Fruit fly (Drosophila melanogaster) whole organism, embryonic: ENCODE data around the gene CG34347.

Experiments used
- Awh ChIP-seq: fragments of 200-800 bp; sonication (Bioruptor generic); IDR thresholded peaks from 2 replicates; pipeline ENCODE4, ENCODE4 v1.3.6; 2022; ENCODE audit warnings: missing biosample characterization, missing genetic modification characterization
- B-H2 ChIP-seq: fragments of 200-800 bp; sonication (Bioruptor generic); optimal IDR thresholded peaks from 2 replicates; lab custom pipeline; 2018; ENCODE audit warnings: missing biosample characterization, mild to moderate bottlenecking, missing genetic modification characterization
- Bdp1 ChIP-seq: fragments of 200-800 bp; sonication (Bioruptor generic); optimal IDR thresholded peaks from 3 replicates; lab custom pipeline; 2016; ENCODE audit warnings: missing biosample characterization, missing genetic modification characterization
- Blimp-1 ChIP-seq: fragments of 200-800 bp; sonication (Bioruptor generic); optimal IDR thresholded peaks from 3 replicates; lab custom pipeline; 2018; ENCODE audit warnings: missing biosample characterization, missing genetic modification characterization, mild to moderate bottlenecking, moderate library complexity, missing genetic modification reagents
- CG1024 ChIP-seq: fragments of 200-800 bp; sonication (Bioruptor generic); IDR thresholded peaks from 2 replicates; pipeline ENCODE4 v1.3.6; 2022; ENCODE audit warnings: missing biosample characterization, missing genetic modification characterization
- CG13424 ChIP-seq: fragments of 200-800 bp; sonication (Bioruptor generic); optimal IDR thresholded peaks from 2 replicates; lab custom pipeline; 2019; ENCODE audit warnings: missing biosample characterization, mild to moderate bottlenecking, missing genetic modification characterization, moderate library complexity
- CG14050 ChIP-seq: fragments of 200-800 bp; sonication (Bioruptor generic); IDR thresholded peaks from 3 replicates; pipeline ENCODE4 v1.3.6; 2022; ENCODE audit warnings: missing biosample characterization, missing genetic modification characterization
- CG17912 ChIP-seq: fragments of 200-800 bp; sonication (Bioruptor generic); optimal IDR thresholded peaks from 2 replicates; lab custom pipeline; 2018; ENCODE audit warnings: missing biosample characterization, mild to moderate bottlenecking, missing genetic modification characterization
- CG30020 ChIP-seq: fragments of 200-800 bp; optimal IDR thresholded peaks from 2 replicates; lab custom pipeline; 2019; ENCODE audit warnings: missing biosample characterization, mild to moderate bottlenecking, missing genetic modification characterization, moderate library complexity
- CG32772 ChIP-seq: fragments of 200-800 bp; sonication (Bioruptor generic); IDR thresholded peaks from 2 replicates; pipeline ENCODE4 v1.3.6; 2022; ENCODE audit warnings: missing biosample characterization, missing genetic modification characterization
- CG34376 ChIP-seq: fragments of 200-800 bp; sonication (Bioruptor generic); optimal IDR thresholded peaks from 2 replicates; lab custom pipeline; 2018; ENCODE audit warnings: missing biosample characterization, mild to moderate bottlenecking, missing genetic modification characterization
- CG4360 ChIP-seq: fragments of 200-800 bp; sonication (Bioruptor generic); IDR thresholded peaks from 2 replicates; pipeline ENCODE4 v1.3.6; 2022; ENCODE audit warnings: missing biosample characterization, missing genetic modification characterization
- CG6765 ChIP-seq: fragments of 200-800 bp; sonication (Bioruptor generic); optimal IDR thresholded peaks from 3 replicates; lab custom pipeline; 2017; ENCODE audit warnings: missing biosample characterization, mild to moderate bottlenecking, missing genetic modification characterization
- CG7556 ChIP-seq: fragments of 200-800 bp; sonication (Bioruptor generic); optimal IDR thresholded peaks from 2 replicates; lab custom pipeline; 2017; ENCODE audit warnings: missing biosample characterization, mild to moderate bottlenecking, missing genetic modification characterization
- CG7928 ChIP-seq: fragments of 200-800 bp; sonication (Bioruptor generic); optimal IDR thresholded peaks from 2 replicates; lab custom pipeline; 2017; ENCODE audit warnings: missing biosample characterization, mild to moderate bottlenecking, missing genetic modification characterization
- CG7987 ChIP-seq: fragments of 200-800 bp; sonication (Bioruptor generic); optimal IDR thresholded peaks from 2 replicates; lab custom pipeline; 2018; ENCODE audit warnings: missing biosample characterization, mild to moderate bottlenecking, missing genetic modification characterization, moderate library complexity
- CG9797 ChIP-seq: fragments of 200-800 bp; sonication (Bioruptor generic); optimal IDR thresholded peaks from 3 replicates; lab custom pipeline; 2018; ENCODE audit warnings: missing biosample characterization, mild to moderate bottlenecking, missing genetic modification characterization
- Ets65A ChIP-seq: fragments of 200-800 bp; sonication (Bioruptor generic); peaks from one replicate; lab custom pipeline; 2016; ENCODE audit warnings: missing biosample characterization, missing genetic modification characterization
- H2.0 ChIP-seq: fragments of 200-800 bp; sonication (Bioruptor generic); IDR thresholded peaks from 2 replicates; pipeline ENCODE4 v1.3.6; 2022; ENCODE audit warnings: missing biosample characterization, missing genetic modification characterization
- HmgD ChIP-seq: fragments of 200-800 bp; sonication (Bioruptor generic); optimal IDR thresholded peaks from 3 replicates; lab custom pipeline; 2016; ENCODE audit warnings: missing biosample characterization, missing genetic modification characterization
- Neu2 ChIP-seq: fragments of 200-800 bp; sonication (Bioruptor generic); optimal IDR thresholded peaks from 3 replicates; lab custom pipeline; 2016; ENCODE audit warnings: missing biosample characterization, missing genetic modification characterization, borderline replicate concordance
- Poxn ChIP-seq: fragments of 200-800 bp; sonication (Bioruptor generic); IDR thresholded peaks from 2 replicates; pipeline ENCODE4 v1.3.6; 2022; ENCODE audit warnings: missing biosample characterization, missing genetic modification characterization
- Side ChIP-seq: fragments of 200-800 bp; sonication (Bioruptor generic); optimal IDR thresholded peaks from 2 replicates; lab custom pipeline; 2016; ENCODE audit warnings: missing biosample characterization, missing genetic modification characterization
- Stat92E ChIP-seq, 3 experiments: fragments of >200 bp in 2 of 3; fragments of 200-800 bp in 1 of 3; sonication (Bioruptor generic) in 1 of 3; optimal IDR thresholded peaks; 2 replicates each; lab custom pipeline; 2017 to 2019; ENCODE audit warnings: missing biosample characterization in 3 of 3, missing genetic modification characterization in 3 of 3, mild to moderate bottlenecking in 1 of 3, moderate library complexity in 1 of 3
- Trl ChIP-seq, 3 experiments: fragments of >200 bp in 2 of 3; fragments of 200-800 bp in 1 of 3; sonication (Bioruptor generic) in 1 of 3; optimal IDR thresholded peaks; 2 replicates in 1 of 3; 3 replicates in 2 of 3; lab custom pipeline; 2016 to 2017; ENCODE audit warnings: missing biosample characterization in 1 of 3, missing genetic modification characterization in 1 of 3
- caup ChIP-seq: fragments of 200-800 bp; sonication (Bioruptor generic); optimal IDR thresholded peaks from 3 replicates; lab custom pipeline; 2017; ENCODE audit warnings: missing biosample characterization, mild to moderate bottlenecking, missing genetic modification characterization, moderate library complexity; ENCODE audit not compliant: severe bottlenecking
- chinmo ChIP-seq: fragments of 200-800 bp; sonication (Bioruptor generic); IDR thresholded peaks from 4 replicates; pipeline ENCODE4 v1.3.6; 2022; ENCODE audit warnings: missing biosample characterization, missing genetic modification characterization; ENCODE audit not compliant: partially characterized antibody
- eve ChIP-seq, 2 experiments: fragments of >200 bp; optimal IDR thresholded peaks; 2 replicates each; lab custom pipeline; 2017; ENCODE audit warnings: missing biosample characterization in 2 of 2, missing genetic modification characterization in 2 of 2
- eyg ChIP-seq: fragments of 200-800 bp; sonication (Bioruptor generic); optimal IDR thresholded peaks from 3 replicates; lab custom pipeline; 2016; ENCODE audit warnings: missing biosample characterization, missing genetic modification characterization
- fu2 ChIP-seq: fragments of 200-800 bp; sonication (Bioruptor generic); optimal IDR thresholded peaks from 2 replicates; lab custom pipeline; 2016; ENCODE audit warnings: missing biosample characterization, missing genetic modification characterization
- ham ChIP-seq: fragments of 200-800 bp; sonication (Bioruptor generic); IDR thresholded peaks from 2 replicates; pipeline ENCODE4 v1.3.6; 2022; ENCODE audit warnings: missing biosample characterization, missing genetic modification characterization
- ind ChIP-seq: fragments of 200-800 bp; sonication (Bioruptor generic); optimal IDR thresholded peaks from 3 replicates; lab custom pipeline; 2016; ENCODE audit warnings: missing biosample characterization, missing genetic modification characterization
- klu ChIP-seq: fragments of 200-800 bp; sonication (Bioruptor generic); IDR thresholded peaks from 2 replicates; pipeline ENCODE4 v1.3.6; 2022; ENCODE audit warnings: missing biosample characterization, missing genetic modification characterization
- lbe ChIP-seq: fragments of 200-800 bp; sonication (Bioruptor generic); optimal IDR thresholded peaks from 2 replicates; lab custom pipeline; 2016; ENCODE audit warnings: missing biosample characterization, mild to moderate bottlenecking, missing genetic modification characterization
- lov ChIP-seq, 2 experiments: fragments of 200-800 bp in 1 of 2; fragments of >200 bp in 1 of 2; sonication (Bioruptor generic) in 1 of 2; IDR thresholded peaks in 1 of 2; optimal IDR thresholded peaks in 1 of 2; 2 replicates in 1 of 2; 3 replicates in 1 of 2; pipeline versions ENCODE4 v1.3.6 to Lab custom; 2017 to 2022; ENCODE audit warnings: missing biosample characterization in 1 of 2, missing genetic modification characterization in 1 of 2
- otp ChIP-seq: fragments of 200-800 bp; sonication (Bioruptor generic); IDR thresholded peaks from 3 replicates; pipeline ENCODE4, ENCODE4 v1.3.6; 2022; ENCODE audit warnings: missing biosample characterization, missing genetic modification characterization
- prd ChIP-seq, 3 experiments: fragments of >200 bp in 2 of 3; fragments of 200-800 bp in 1 of 3; sonication (Bioruptor generic) in 1 of 3; optimal IDR thresholded peaks in 2 of 3; IDR thresholded peaks in 1 of 3; 2 replicates in 2 of 3; 3 replicates in 1 of 3; pipeline versions ENCODE4 v1.3.6 to Lab custom; 2017 to 2022; ENCODE audit warnings: missing biosample characterization in 1 of 3, missing genetic modification characterization in 1 of 3
- psq ChIP-seq: fragments of 200-800 bp; sonication (Bioruptor generic); optimal IDR thresholded peaks from 2 replicates; lab custom pipeline; 2017; ENCODE audit warnings: missing biosample characterization, missing genetic modification characterization
- sd ChIP-seq: fragments of 200-800 bp; sonication (Bioruptor generic); optimal IDR thresholded peaks from 3 replicates; lab custom pipeline; 2018; ENCODE audit warnings: missing biosample characterization, mild to moderate bottlenecking, missing genetic modification characterization, moderate library complexity
- sima ChIP-seq: fragments of 200-800 bp; sonication (Bioruptor generic); optimal IDR thresholded peaks from 2 replicates; lab custom pipeline; 2016; ENCODE audit warnings: missing biosample characterization, missing genetic modification characterization
- slou ChIP-seq: fragments of 200-800 bp; sonication (Bioruptor generic); optimal IDR thresholded peaks from 3 replicates; lab custom pipeline; 2016; ENCODE audit warnings: missing biosample characterization, missing genetic modification characterization
- usp ChIP-seq: fragments of >200 bp; optimal IDR thresholded peaks from 2 replicates; lab custom pipeline; 2017; ENCODE audit warnings: missing biosample characterization, missing genetic modification characterization
- zf30C ChIP-seq: fragments of 200-800 bp; sonication (Bioruptor generic); optimal IDR thresholded peaks from 3 replicates; lab custom pipeline; 2018; ENCODE audit warnings: missing biosample characterization, mild to moderate bottlenecking, missing genetic modification characterization

Gene CG34347

dm6 chr3R:31404499-31405276 lies 93.7 kb downstream of the CG34347 start, which contains the start of gene Gprk2 (continued):
- no peak for TF ChIP-seq usp (GFP tag; lab: Kevin White, UChicago)
- peak; percentile 99 for TF ChIP-seq CG1024 (GFP tag; lab: Robert Waterston, UW)
- TF ChIP-seq Awh (GFP tag; lab: Robert Waterston, UW), result peak; percentile 100
- peak; percentile 99 for TF ChIP-seq CG6765 (GFP tag; lab: Kevin White, UChicago)
- TF ChIP-seq sima, result peak; percentile 99
- peak; percentile 89 for TF ChIP-seq CG7928 (GFP tag; lab: Kevin White, UChicago)
- TF ChIP-seq eyg (GFP tag; lab: Kevin White, UChicago), result peak; percentile 100
- TF ChIP-seq zf30C (GFP tag; lab: Kevin White, UChicago), result no peak
- peak; percentile 98 for TF ChIP-seq sd (tag; lab: Kevin White, UChicago)
- TF ChIP-seq slou, result peak; percentile 99
- TF ChIP-seq Blimp-1 (GFP tag; lab: Kevin White, UChicago), result peak; percentile 99
- TF ChIP-seq prd (optimal IDR thresholded peaks at IDR 0.05; lab: Kevin White, UChicago), result no peak
- TF ChIP-seq prd (GFP tag; IDR thresholded peaks at IDR 0.05; lab: Robert Waterston, UW), result peak; percentile 100
- peak; percentile 100 for TF ChIP-seq CG32772
- TF ChIP-seq CG34376 (GFP tag; lab: Kevin White, UChicago), result peak; percentile 98
- TF ChIP-seq B-H2, result peak; percentile 88
- peak; percentile 100 for TF ChIP-seq otp (GFP tag; lab: Robert Waterston, UW)
- peak; percentile 99 for TF ChIP-seq CG7987
- peak; percentile 97 for TF ChIP-seq Bdp1 (GFP tag; lab: Kevin White, UChicago)
- TF ChIP-seq ind, result peak; percentile 100
- TF ChIP-seq Side, result peak; percentile 100
- no peak for TF ChIP-seq lov (optimal IDR thresholded peaks at IDR 0.05; lab: Kevin White, UChicago)
- TF ChIP-seq lov (GFP tag; IDR thresholded peaks at IDR 0.05; lab: Robert Waterston, UW), result peak; percentile 100
- peak; percentile 97 for TF ChIP-seq psq (GFP tag; lab: Kevin White, UChicago)
- TF ChIP-seq ham (GFP tag; lab: Robert Waterston, UW), result peak; percentile 99
- peak; percentile 100 for TF ChIP-seq Ets65A (GFP tag; lab: Kevin White, UChicago)
- peak; percentile 99 for TF ChIP-seq klu (GFP tag; lab: Robert Waterston, UW)
- TF ChIP-seq CG9797 (GFP tag; lab: Kevin White, UChicago), result peak; percentile 68
- peak; percentile 91 for TF ChIP-seq CG17912 (GFP tag; lab: Kevin White, UChicago)
- peak in 1 of 3 experiments; percentile 98 for TF ChIP-seq Stat92E (GFP tag; optimal IDR thresholded peaks at IDR 0.05; lab: Kevin White, UChicago)
- peak; percentile 100 for TF ChIP-seq CG13424 (tag; lab: Kevin White, UChicago)
- TF ChIP-seq Neu2 (GFP tag; lab: Kevin White, UChicago), result peak; percentile 98
- TF ChIP-seq CG4360, result peak; percentile 96
- no peak for TF ChIP-seq eve (GFP tag; optimal IDR thresholded peaks at IDR 0.05; lab: Kevin White, UChicago)
- no peak for TF ChIP-seq Trl (optimal IDR thresholded peaks at IDR 0.05; lab: Kevin White, UChicago)
- TF ChIP-seq Trl (GFP tag; optimal IDR thresholded peaks at IDR 0.05; lab: Kevin White, UChicago), result peak; percentile 100
- peak; percentile 90 for TF ChIP-seq CG30020 (tag; lab: Kevin White, UChicago)
- peak; percentile 100 for TF ChIP-seq HmgD (GFP tag; lab: Kevin White, UChicago)
- TF ChIP-seq caup (GFP tag; lab: Kevin White, UChicago), result peak; percentile 100
- TF ChIP-seq chinmo (GFP tag; lab: Robert Waterston, UW), result no peak
- peak; percentile 99 for TF ChIP-seq Poxn (GFP tag; lab: Robert Waterston, UW)
- TF ChIP-seq H2.0 (GFP tag; lab: Robert Waterston, UW), result peak; percentile 100
- TF ChIP-seq CG14050, result peak; percentile 100
- peak; percentile 100 for TF ChIP-seq fu2 (GFP tag; lab: Kevin White, UChicago)
- peak; percentile 100 for TF ChIP-seq CG7556
- peak; percentile 99 for TF ChIP-seq lbe (GFP tag; lab: Kevin White, UChicago)
